Worm (Caenorhabditis elegans) whole organism, early embryonic: ENCODE measurements around the gene cgt-2.

ENCODE experiments used
- B0310.2 ChIP-seq: sonication (generic microtip); optimal IDR thresholded peaks from 2 replicates; lab custom pipeline; 2016; ENCODE audit warnings: mild to moderate bottlenecking, missing genetic modification characterization, missing compliant biosample characterization
- F13C5.2 ChIP-seq: sonication (generic microtip); optimal IDR thresholded peaks from 2 replicates; lab custom pipeline; 2017; ENCODE audit warnings: mild to moderate bottlenecking, missing genetic modification characterization, inconsistent platforms, missing compliant biosample characterization
- aly-1 ChIP-seq: sonication (generic microtip); optimal IDR thresholded peaks from 2 replicates; lab custom pipeline; 2016; ENCODE audit warnings: missing genetic modification characterization, missing compliant biosample characterization
- ama-1 ChIP-seq: fragments of 150-350 bp; optimal IDR thresholded peaks from 2 replicates; lab custom pipeline; 2014
- ceh-13 ChIP-seq: fragments of 200-800 bp; sonication (Bioruptor generic); optimal IDR thresholded peaks from 2 replicates; lab custom pipeline; 2018; ENCODE audit warnings: mild to moderate bottlenecking, missing genetic modification characterization, missing compliant biosample characterization
- ceh-36 ChIP-seq: sonication (generic microtip); optimal IDR thresholded peaks from 2 replicates; lab custom pipeline; 2016; ENCODE audit warnings: missing genetic modification characterization, inconsistent platforms, missing compliant biosample characterization
- ets-7 ChIP-seq: sonication (generic microtip); optimal IDR thresholded peaks from 2 replicates; lab custom pipeline; 2016; ENCODE audit warnings: missing genotype, missing genetic modification characterization, missing compliant biosample characterization
- flt-1 ChIP-seq: fragments of 200-800 bp; sonication (Bioruptor generic); IDR thresholded peaks from 2 replicates; pipeline ENCODE4 v1.3.6; 2022; ENCODE audit warnings: missing genetic modification characterization, missing compliant biosample characterization
- hmbx-1 ChIP-seq: sonication (generic microtip); optimal IDR thresholded peaks from 2 replicates; lab custom pipeline; 2016; ENCODE audit warnings: mild to moderate bottlenecking, missing genetic modification characterization, missing compliant biosample characterization
- hmg-4 ChIP-seq: fragments of 200-800 bp; sonication (Bioruptor generic); optimal IDR thresholded peaks from 2 replicates; lab custom pipeline; 2018; ENCODE audit warnings: mild to moderate bottlenecking, missing genetic modification characterization, missing compliant biosample characterization
- pes-1 ChIP-seq: fragments of 200-800 bp; sonication (Bioruptor generic); IDR thresholded peaks from 2 replicates; pipeline ENCODE4 v1.3.6; 2022; ENCODE audit warnings: missing genetic modification reagents, missing genetic modification characterization, missing compliant biosample characterization
- sea-1 ChIP-seq: fragments of 200-800 bp; sonication (Bioruptor generic); conservative IDR thresholded peaks from 2 replicates; pipeline ENCODE4 v1.3.6; 2022; ENCODE audit warnings: missing genetic modification characterization, missing compliant biosample characterization
- tbx-37 ChIP-seq: fragments of 200-800 bp; sonication (Bioruptor generic); conservative IDR thresholded peaks from 2 replicates; pipeline ENCODE4 v1.3.6; 2022; ENCODE audit warnings: missing genetic modification reagents, missing genetic modification characterization, missing compliant biosample characterization
- tra-4 ChIP-seq: sonication (generic microtip); optimal IDR thresholded peaks from 2 replicates; lab custom pipeline; 2017; ENCODE audit warnings: missing genetic modification characterization, missing compliant biosample characterization

Gene cgt-2

ce11 chrX:17702602-17703001 is 7.6 kb downstream of the cgt-2 start:
- TF ChIP-seq ets-7 (tag; lab: Kevin White, UChicago) = no peak
- TF ChIP-seq ama-1 = no peak
- TF ChIP-seq B0310.2 = no peak
- no peak for TF ChIP-seq sea-1 (GFP tag; lab: Robert Waterston, UW)
- no peak for TF ChIP-seq F13C5.2 (tag; lab: Kevin White, UChicago)
- TF ChIP-seq tbx-37 (GFP tag; lab: Robert Waterston, UW) = no peak
- no peak for TF ChIP-seq pes-1

- no peak for TF ChIP-seq hmbx-1 (tag; lab: Kevin White, UChicago)
- no peak for TF ChIP-seq ceh-36 (tag; lab: Kevin White, UChicago)
Observed at ce11 chrX:17711598-17711997, 16.6 kb downstream of the cgt-2 start, which contains the start of gene H11L12.1. H11L12.1 (minus strand) TSS chrX:17711698.

ce11 chrX:17714342-17715011 is 19.4 kb downstream of the cgt-2 start, which contains the start of gene cTel55X.1:
cTel55X.1 (plus strand) TSS chrX:17714961.
- TF ChIP-seq tbx-37 (GFP tag; lab: Robert Waterston, UW) (no peak), hmg-4 (GFP tag; lab: Kevin White, UChicago) (no peak), F13C5.2 (tag; lab: Kevin White, UChicago) (no peak), ets-7 (tag; lab: Kevin White, UChicago) (no peak), B0310.2 (no peak), hmbx-1 (tag; lab: Kevin White, UChicago) (no peak), pes-1 (no peak), ama-1 (no peak), ceh-13 (GFP tag; lab: Kevin White, UChicago) (no peak), aly-1 (tag; lab: Kevin White, UChicago) (no peak), tra-4 (no peak), flt-1 (GFP tag; lab: Robert Waterston, UW) (no peak), ceh-36 (tag; lab: Kevin White, UChicago) (no peak), sea-1 (GFP tag; lab: Robert Waterston, UW) (no peak)
